Worm (Caenorhabditis elegans) whole organism, young adult: ENCODE measurements around the gene C17H12.37.

ENCODE experiments used
- K12H6.12 ChIP-seq: fragments of 200-800 bp; sonication (Bioruptor generic); optimal IDR thresholded peaks from 2 replicates; lab custom pipeline; 2018; ENCODE audit warnings: mild to moderate bottlenecking, missing genetic modification characterization, missing compliant biosample characterization
- nhr-90 ChIP-seq: sonication (generic microtip); optimal IDR thresholded peaks from 2 replicates; lab custom pipeline; 2016; ENCODE audit warnings: missing genotype, mild to moderate bottlenecking, missing genetic modification characterization, missing compliant biosample characterization

DNA sequence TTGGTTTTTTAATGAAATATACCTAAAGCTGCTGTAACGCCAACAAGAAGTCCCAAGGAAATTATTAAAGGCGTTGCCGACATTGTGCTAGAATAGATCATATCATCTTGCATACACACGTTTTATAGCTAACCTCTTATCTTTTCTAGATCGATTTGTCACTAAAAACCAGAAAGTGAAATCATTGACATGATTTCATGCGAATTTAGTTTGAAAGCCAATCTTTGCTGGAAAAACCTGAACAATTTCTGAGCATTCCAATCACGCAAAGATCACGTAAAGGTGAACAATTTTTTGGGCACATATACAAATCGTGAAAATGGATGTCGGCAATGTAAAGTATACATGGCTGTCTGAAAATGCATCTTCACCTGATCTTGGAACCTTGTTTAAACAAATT is 17.5 kb downstream of the C17H12.37 start, which contains the start of gene C17H12.6:
- TF ChIP-seq nhr-90 (tag; lab: Kevin White, UChicago) (no peak), K12H6.12 (tag; lab: Kevin White, UChicago) (no peak)
